Worm (Caenorhabditis elegans): ENCODE results near the gene sphr-1.

DNA sequence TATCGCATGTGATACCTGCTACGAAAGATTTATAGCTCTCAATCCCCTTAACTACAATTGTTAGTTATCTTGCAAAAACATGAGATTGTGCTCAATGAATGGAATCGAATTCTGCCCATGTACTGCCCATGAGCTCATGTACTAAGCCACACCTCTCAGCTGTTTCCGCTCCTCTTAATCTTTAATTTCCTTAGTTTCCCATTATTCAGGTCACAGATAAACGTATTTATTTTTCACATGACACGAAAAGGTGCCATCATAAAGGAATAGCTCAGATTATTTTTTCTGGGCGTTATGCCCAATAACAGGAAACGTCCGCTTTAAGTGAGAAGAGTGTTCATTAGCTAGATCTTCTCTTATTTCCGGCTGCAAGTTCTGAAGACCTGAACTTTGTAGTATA lies 5.4 kb upstream of the sphr-1 start:
- TF ChIP-seq him-1 (tag; optimal IDR thresholded peaks at IDR 0.05) (no peak), W03F9.2 (tag; optimal IDR thresholded peaks at IDR 0.05) (no peak)

Measured in whole organism, L4/young adult.